Worm (Caenorhabditis elegans): ENCODE results near the gene coh-4.

coh-4 gene

ce11 chrV:4194587-4195211 is 19.3 kb upstream of the coh-4 start, which contains the start of gene Y45G5AM.9 (continued):
- no peak for TF ChIP-seq F49E8.2 (tag; optimal IDR thresholded peaks at IDR 0.05; ENCODE audit: insufficient read depth)
- no peak for TF ChIP-seq tlf-1 (GFP tag; optimal IDR thresholded peaks at IDR 0.05)
- no peak for TF ChIP-seq nhr-179 (tag; optimal IDR thresholded peaks at IDR 0.05)
- no peak for TF ChIP-seq hmg-20 (GFP tag; IDR thresholded peaks at IDR 0.05)
- TF ChIP-seq egl-18 (GFP tag; IDR thresholded peaks at IDR 0.05) = no peak
- TF ChIP-seq B0261.1 (tag; optimal IDR thresholded peaks at IDR 0.05) = no peak
- TF ChIP-seq lsl-1 (GFP tag; optimal IDR thresholded peaks at IDR 0.05) = no peak
- peak; percentile 47; the same call in 1 of the 2 replicates for TF ChIP-seq hmg-1.2 (GFP tag; IDR thresholded peaks at IDR 0.05)
- TF ChIP-seq nfyb-1 (GFP tag; IDR thresholded peaks at IDR 0.05) = peak; percentile 60
- no peak for TF ChIP-seq F57C9.4 (tag; optimal IDR thresholded peaks at IDR 0.05)
- TF ChIP-seq Y53G8AR.9 (GFP tag; conservative IDR thresholded peaks at IDR 0.05) = 0 out of 2 replicates have a peak, but pooled peaks have one; percentile 54
- TF ChIP-seq hsf-1 (GFP tag; IDR thresholded peaks at IDR 0.05) = no peak
- TF ChIP-seq bed-2 (GFP tag; IDR thresholded peaks at IDR 0.05) = no peak
- peak; percentile 12 for TF ChIP-seq dpl-1 (GFP tag; optimal IDR thresholded peaks at IDR 0.05)
- peak; percentile 47 for TF ChIP-seq K12H6.12 (tag; optimal IDR thresholded peaks at IDR 0.05)
- no peak for TF ChIP-seq him-1 (tag; optimal IDR thresholded peaks at IDR 0.05)
- TF ChIP-seq nfya-1 (tag; optimal IDR thresholded peaks at IDR 0.05; ENCODE audit: borderline replicate concordance, insufficient read depth) = no peak
- no peak for TF ChIP-seq B0019.2 (GFP tag; conservative IDR thresholded peaks at IDR 0.05)
- TF ChIP-seq cebp-2 (GFP tag; IDR thresholded peaks at IDR 0.05) = no peak
- TF ChIP-seq efl-1 (GFP tag; optimal IDR thresholded peaks at IDR 0.05) = peak; percentile 36
- TF ChIP-seq dox-1 (GFP tag; IDR thresholded peaks at IDR 0.05) = peak; percentile 57; the same call in 1 of the 2 replicates
- no peak for TF ChIP-seq ccch-3 (GFP tag; optimal IDR thresholded peaks at IDR 0.05)
- no peak for TF ChIP-seq madf-6 (GFP tag; IDR thresholded peaks at IDR 0.05)
- no peak for TF ChIP-seq mxl-1 (tag; optimal IDR thresholded peaks at IDR 0.05)
- no peak for TF ChIP-seq lsy-27 (tag; optimal IDR thresholded peaks at IDR 0.05; ENCODE audit: borderline replicate concordance, insufficient read depth)
- no peak for TF ChIP-seq unc-62 (GFP tag; optimal IDR thresholded peaks at IDR 0.05)
- no peak for TF ChIP-seq chd-7 (tag; optimal IDR thresholded peaks at IDR 0.05)
- no peak for TF ChIP-seq bed-1 (GFP tag; IDR thresholded peaks at IDR 0.05)
- TF ChIP-seq snpc-4 (GFP tag; optimal IDR thresholded peaks at IDR 0.05) = no peak
- TF ChIP-seq snpc-4 (tag; optimal IDR thresholded peaks at IDR 0.05) = peak in 3 of 4 experiments; percentile 19 to 53 (median 25)
- no peak for TF ChIP-seq lag-1 (GFP tag; IDR thresholded peaks at IDR 0.05)
- TF ChIP-seq Y79H2A.3 (GFP tag; conservative IDR thresholded peaks at IDR 0.05) = no peak
- no peak for TF ChIP-seq egl-44 (GFP tag; IDR thresholded peaks at IDR 0.05)
- TF ChIP-seq hrde-1 (tag; optimal IDR thresholded peaks at IDR 0.05; ENCODE audit: borderline replicate concordance) = no peak
- no peak for TF ChIP-seq snpc-1.1 (tag; optimal IDR thresholded peaks at IDR 0.05; ENCODE audit: insufficient read depth)
- TF ChIP-seq K11D2.4 (GFP tag; IDR thresholded peaks at IDR 0.05) = peak; percentile 44; the same call in 1 of the 2 replicates
- TF ChIP-seq gei-17 (GFP tag; optimal IDR thresholded peaks at IDR 0.05) = no peak
- TF ChIP-seq ztf-22 (GFP tag; optimal IDR thresholded peaks at IDR 0.05) = no peak
- TF ChIP-seq ceh-91 (GFP tag; IDR thresholded peaks at IDR 0.05) = no peak
- TF ChIP-seq mes-4 (tag; optimal IDR thresholded peaks at IDR 0.05) = no peak
- no peak for TF ChIP-seq rpc-1 (optimal IDR thresholded peaks at IDR 0.05)
- no peak for TF ChIP-seq rpc-1 (tag; optimal IDR thresholded peaks at IDR 0.05)
- no peak for TF ChIP-seq dpff-1 (tag; optimal IDR thresholded peaks at IDR 0.05)
- no peak for TF ChIP-seq F23B12.7 (tag; optimal IDR thresholded peaks at IDR 0.05; ENCODE audit: insufficient read depth)
- TF ChIP-seq ceh-27 (GFP tag; optimal IDR thresholded peaks at IDR 0.05) = peak; percentile 62
- TF ChIP-seq F22D6.2 (tag; optimal IDR thresholded peaks at IDR 0.05) = no peak
- TF ChIP-seq C06A6.2 (GFP tag; conservative IDR thresholded peaks at IDR 0.05) = no peak
- TF ChIP-seq egrh-3 (GFP tag; IDR thresholded peaks at IDR 0.05) = no peak; the same call in 1 of the 2 replicates

Measured in whole organism, young adult.